Fruit fly (Drosophila melanogaster): ENCODE data around the gene CG33995.
A peak's percentile ranks its signal among the peaks of the same experiment; 100 is the strongest.

DNA sequence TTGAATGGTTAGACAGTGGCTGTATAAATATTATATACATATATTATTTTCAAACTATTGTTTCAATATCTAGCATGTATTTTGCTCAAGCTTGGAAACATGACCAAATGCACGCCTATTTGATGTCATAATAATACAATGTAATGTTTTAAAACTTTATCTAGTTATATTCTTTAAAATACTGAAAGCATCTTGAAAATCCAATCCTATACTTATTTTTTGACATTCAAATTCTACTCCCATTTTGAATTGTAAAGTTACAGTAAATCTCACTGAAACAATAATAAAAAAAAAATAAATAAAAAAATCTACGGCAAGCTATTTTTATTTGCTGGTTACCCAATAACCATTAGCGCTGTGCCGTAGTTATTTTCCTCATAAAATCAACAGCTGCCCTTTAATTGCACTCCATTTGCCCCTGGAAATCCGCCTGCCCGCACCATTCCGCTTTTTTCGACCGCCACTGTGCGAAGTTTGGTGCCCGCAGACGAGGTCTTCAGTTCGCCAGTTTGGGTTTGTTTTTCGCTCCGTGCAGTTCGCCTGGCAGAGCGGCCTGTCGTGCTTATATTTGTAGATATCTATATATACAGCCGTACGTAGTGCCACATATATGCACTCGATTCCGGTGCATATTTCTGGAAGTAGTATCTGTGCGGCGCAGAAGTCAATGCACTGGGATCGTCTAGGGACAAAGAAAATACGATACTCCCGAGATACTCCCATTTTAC lies 2.0 kb downstream of the CG33995 start:
- no peak for TF ChIP-seq Clk (GFP tag; optimal IDR thresholded peaks at IDR 0.05)
- TF ChIP-seq CG1620 (GFP tag; optimal IDR thresholded peaks at IDR 0.05): peak; percentile 4
- TF ChIP-seq Crg-1 (GFP tag; optimal IDR thresholded peaks at IDR 0.05): peak; percentile 34
- TF ChIP-seq kay (GFP tag; ENCODE audit: borderline replicate concordance): peak; percentile 66
- peak; percentile 18 for TF ChIP-seq pad (GFP tag; optimal IDR thresholded peaks at IDR 0.05)
- TF ChIP-seq cnc (optimal IDR thresholded peaks at IDR 0.05): no peak
- no peak for TF ChIP-seq Hr96 (GFP tag; optimal IDR thresholded peaks at IDR 0.05)
- TF ChIP-seq tj (GFP tag; optimal IDR thresholded peaks at IDR 0.05): peak; percentile 26
- no peak for TF ChIP-seq bab1 (GFP tag; optimal IDR thresholded peaks at IDR 0.05)
- TF ChIP-seq Mnt (GFP tag; optimal IDR thresholded peaks at IDR 0.05): peak; percentile 33
- TF ChIP-seq CG5204 (GFP tag; optimal IDR thresholded peaks at IDR 0.05): peak; percentile 15
- TF ChIP-seq CG11617 (GFP tag; optimal IDR thresholded peaks at IDR 0.05): peak; percentile 57

Measured in whole organism, adult.